Fruit fly (Drosophila melanogaster): ENCODE measurements around the gene LManII.
A peak's percentile ranks its signal among the peaks of the same experiment; 100 is the strongest.

Gene LManII

dm6 chr2L:10504895-10505294 is 47.4 kb downstream of the LManII start (continued):
- TF ChIP-seq Spps (tag; optimal IDR thresholded peaks at IDR 0.05) = peak; percentile 8
- TF ChIP-seq dmrt99B (tag; optimal IDR thresholded peaks at IDR 0.05) = no peak
- TF ChIP-seq CHES-1-like (GFP tag; optimal IDR thresholded peaks at IDR 0.05) = no peak
- TF ChIP-seq dmrt11E (tag; optimal IDR thresholded peaks at IDR 0.05) = peak; percentile 64
- no peak for TF ChIP-seq B-H1 (GFP tag; IDR thresholded peaks at IDR 0.05)
- no peak for TF ChIP-seq sens-2 (GFP tag; IDR thresholded peaks at IDR 0.05)
- TF ChIP-seq CG32767 (GFP tag; IDR thresholded peaks at IDR 0.05) = no peak
- no peak for TF ChIP-seq CG8478 (optimal IDR thresholded peaks at IDR 0.05)
- no peak for TF ChIP-seq tll (GFP tag; optimal IDR thresholded peaks at IDR 0.05)
- no peak for TF ChIP-seq vnd (GFP tag; IDR thresholded peaks at IDR 0.05; ENCODE audit: partially characterized antibody)
- TF ChIP-seq Myb (GFP tag; optimal IDR thresholded peaks at IDR 0.05) = no peak
- TF ChIP-seq Dad (GFP tag; optimal IDR thresholded peaks at IDR 0.05) = no peak
- TF ChIP-seq CG11504 (tag; optimal IDR thresholded peaks at IDR 0.05) = peak; percentile 17
- no peak for TF ChIP-seq CG13287 (GFP tag; IDR thresholded peaks at IDR 0.05; ENCODE audit: partially characterized antibody)
- no peak for TF ChIP-seq org-1 (GFP tag; optimal IDR thresholded peaks at IDR 0.05)
- no peak for TF ChIP-seq Ets97D (GFP tag; optimal IDR thresholded peaks at IDR 0.05)
- no peak for TF ChIP-seq CG17328 (GFP tag; IDR thresholded peaks at IDR 0.05)
- TF ChIP-seq CG15696 (tag; optimal IDR thresholded peaks at IDR 0.05) = peak; percentile 81
- TF ChIP-seq NK7.1 (GFP tag; optimal IDR thresholded peaks at IDR 0.05) = no peak
- no peak for TF ChIP-seq CG8359 (GFP tag; optimal IDR thresholded peaks at IDR 0.05; ENCODE audit: borderline replicate concordance)
- TF ChIP-seq kah (GFP tag; optimal IDR thresholded peaks at IDR 0.05) = no peak
- no peak for TF ChIP-seq B-H2 (GFP tag; optimal IDR thresholded peaks at IDR 0.05)
- no peak for TF ChIP-seq CG10267 (tag; optimal IDR thresholded peaks at IDR 0.05)
- no peak for TF ChIP-seq CG6654 (GFP tag; optimal IDR thresholded peaks at IDR 0.05)
- no peak for TF ChIP-seq Usf (GFP tag; optimal IDR thresholded peaks at IDR 0.05)
- TF ChIP-seq Dll (GFP tag; IDR thresholded peaks at IDR 0.05; ENCODE audit: partially characterized antibody) = no peak
- TF ChIP-seq onecut (GFP tag; IDR thresholded peaks at IDR 0.05) = peak; percentile 30; the same call in 1 of the 2 replicates
- no peak for TF ChIP-seq chif (GFP tag; optimal IDR thresholded peaks at IDR 0.05)
- no peak for TF ChIP-seq Doc3 (GFP tag; IDR thresholded peaks at IDR 0.05; ENCODE audit: partially characterized antibody)
- no peak for TF ChIP-seq Tbp (GFP tag; optimal IDR thresholded peaks at IDR 0.05)
- TF ChIP-seq bbx (GFP tag; IDR thresholded peaks at IDR 0.05; ENCODE audit: partially characterized antibody) = no peak
- TF ChIP-seq CG1024 (GFP tag; IDR thresholded peaks at IDR 0.05) = no peak
- no peak for TF ChIP-seq wdn (GFP tag; IDR thresholded peaks at IDR 0.05)
- TF ChIP-seq CG14441 (GFP tag; IDR thresholded peaks at IDR 0.05) = no peak
- TF ChIP-seq tna (GFP tag; IDR thresholded peaks at IDR 0.05; ENCODE audit: partially characterized antibody) = no peak
- no peak for TF ChIP-seq CG14860 (GFP tag; IDR thresholded peaks at IDR 0.05; ENCODE audit: partially characterized antibody)
- TF ChIP-seq mirr (GFP tag; optimal IDR thresholded peaks at IDR 0.05) = no peak
- no peak for TF ChIP-seq Hr39 (optimal IDR thresholded peaks at IDR 0.05)
- no peak for TF ChIP-seq Camta (GFP tag; optimal IDR thresholded peaks at IDR 0.05)
- no peak for TF ChIP-seq CG8388 (GFP tag; optimal IDR thresholded peaks at IDR 0.05)
- no peak for TF ChIP-seq salm (tag; optimal IDR thresholded peaks at IDR 0.05)
- TF ChIP-seq gcm2 (GFP tag; optimal IDR thresholded peaks at IDR 0.05) = no peak
- no peak for TF ChIP-seq CG10959 (GFP tag; IDR thresholded peaks at IDR 0.05)
- TF ChIP-seq CG10462 (GFP tag; optimal IDR thresholded peaks at IDR 0.05) = no peak
- TF ChIP-seq CG18764 (GFP tag; optimal IDR thresholded peaks at IDR 0.05) = no peak
- no peak for TF ChIP-seq eve (GFP tag; optimal IDR thresholded peaks at IDR 0.05)
- no peak for TF ChIP-seq luna (GFP tag; optimal IDR thresholded peaks at IDR 0.05)
- TF ChIP-seq MTF-1 (GFP tag; optimal IDR thresholded peaks at IDR 0.05; ENCODE audit: borderline replicate concordance) = peak; percentile 65
- TF ChIP-seq CoRest (tag; optimal IDR thresholded peaks at IDR 0.05) = no peak
- TF ChIP-seq phol (tag; optimal IDR thresholded peaks at IDR 0.05) = no peak
- no peak for TF ChIP-seq da (GFP tag; optimal IDR thresholded peaks at IDR 0.05)
- no peak for TF ChIP-seq CG12659 (GFP tag; optimal IDR thresholded peaks at IDR 0.05)

Measured in whole organism, embryonic.